Worm (Caenorhabditis elegans) whole organism, L1 larva: Measurements from ENCODE around the gene Y113G7B.15.

Experiments
- C16A3.4 ChIP-seq: fragments of 150-350 bp; optimal IDR thresholded peaks from 2 replicates; lab custom pipeline; 2014; ENCODE audit warnings: missing biosample characterization, missing genetic modification characterization
- C34B4.2 ChIP-seq: sonication (generic microtip); optimal IDR thresholded peaks from 2 replicates; lab custom pipeline; 2017; ENCODE audit warnings: mild to moderate bottlenecking, missing genetic modification characterization, missing compliant biosample characterization
- alr-1 ChIP-seq: fragments of 200-800 bp; sonication (Bioruptor generic); optimal IDR thresholded peaks from 2 replicates; lab custom pipeline; 2018; ENCODE audit warnings: borderline replicate concordance, mild to moderate bottlenecking, missing genetic modification characterization, missing compliant biosample characterization
- ceh-63 ChIP-seq: fragments of 200-800 bp; sonication (Bioruptor generic); optimal IDR thresholded peaks from 2 replicates; lab custom pipeline; 2018; ENCODE audit warnings: mild to moderate bottlenecking, missing genetic modification characterization, missing compliant biosample characterization
- ceh-82 ChIP-seq, 3 experiments: fragments of 150-350 bp in 1 of 3; sonication (generic microtip) in 2 of 3; optimal IDR thresholded peaks; 2 replicates each; lab custom pipeline; 2014 to 2017; ENCODE audit warnings: missing biosample characterization in 3 of 3, missing genetic modification characterization in 3 of 3
- ceh-90 ChIP-seq: sonication (generic microtip); optimal IDR thresholded peaks from 2 replicates; lab custom pipeline; 2016; ENCODE audit warnings: missing genetic modification characterization, missing compliant biosample characterization
- ces-1 ChIP-seq: fragments of 150-350 bp; optimal IDR thresholded peaks from 2 replicates; lab custom pipeline; 2014; ENCODE audit warnings: missing biosample characterization, missing genetic modification reagents, missing genetic modification characterization
- dpl-1 ChIP-seq, 3 experiments: fragments of 150-350 bp in 2 of 3; sonication (generic microtip) in 1 of 3; optimal IDR thresholded peaks; 2 replicates each; lab custom pipeline; 2014 to 2017; ENCODE audit warnings: missing biosample characterization in 3 of 3, missing genetic modification characterization in 3 of 3, missing genetic modification reagents in 3 of 3
- efl-1 ChIP-seq, 4 experiments: fragments of 150-350 bp; optimal IDR thresholded peaks in 3 of 4; peaks in 1 of 4; 1 replicate in 1 of 4; 2 replicates in 3 of 4; lab custom pipeline; 2014; ENCODE audit warnings: missing biosample characterization in 2 of 4, missing genetic modification characterization in 2 of 4, missing genetic modification reagents in 2 of 4
- egl-13 ChIP-seq: sonication (generic microtip); optimal IDR thresholded peaks from 2 replicates; lab custom pipeline; 2016; ENCODE audit warnings: missing genotype, missing genetic modification reagents, missing genetic modification characterization, missing compliant biosample characterization
- egl-27 ChIP-seq, 2 experiments: fragments of 150-350 bp in 1 of 2; sonication (generic microtip); optimal IDR thresholded peaks; 3 replicates each; lab custom pipeline; 2017 to 2018; ENCODE audit warnings: missing biosample characterization in 2 of 2, missing genetic modification characterization in 2 of 2, missing genetic modification reagents in 2 of 2
- fkh-4 ChIP-seq: sonication (generic microtip); optimal IDR thresholded peaks from 2 replicates; lab custom pipeline; 2016; ENCODE audit warnings: missing compliant biosample characterization, missing genetic modification characterization, borderline replicate concordance
- fos-1 ChIP-seq: fragments of 150-350 bp; optimal IDR thresholded peaks from 2 replicates; lab custom pipeline; 2014; ENCODE audit warnings: missing biosample characterization, missing genetic modification characterization
- grh-1 ChIP-seq: fragments of 200-800 bp; sonication (Bioruptor generic); IDR thresholded peaks from 2 replicates; pipeline ENCODE4 v1.3.6; 2022; ENCODE audit warnings: missing genetic modification reagents, missing genetic modification characterization, missing compliant biosample characterization
- hpl-2 ChIP-seq: fragments of 150-350 bp; optimal IDR thresholded peaks from 2 replicates; lab custom pipeline; 2014; ENCODE audit warnings: missing biosample characterization, missing genetic modification reagents, missing genetic modification characterization
- irx-1 ChIP-seq: sonication (generic microtip); optimal IDR thresholded peaks from 2 replicates; lab custom pipeline; 2016; ENCODE audit warnings: missing genetic modification characterization, missing compliant biosample characterization
- jun-1 ChIP-seq: fragments of 150-350 bp; optimal IDR thresholded peaks from 2 replicates; lab custom pipeline; 2014; ENCODE audit warnings: missing biosample characterization, missing genetic modification reagents, missing genetic modification characterization
- lin-14 ChIP-seq: fragments of 200-800 bp; sonication (Bioruptor generic); optimal IDR thresholded peaks from 2 replicates; lab custom pipeline; 2018; ENCODE audit warnings: mild to moderate bottlenecking, missing genetic modification characterization, moderate library complexity, missing compliant biosample characterization
- lin-39 ChIP-seq: fragments of 150-350 bp; optimal IDR thresholded peaks from 2 replicates; lab custom pipeline; 2014; ENCODE audit warnings: missing biosample characterization, missing genetic modification reagents, missing genetic modification characterization
- mep-1 ChIP-seq: fragments of 150-350 bp; optimal IDR thresholded peaks from 2 replicates; lab custom pipeline; 2014; ENCODE audit warnings: missing biosample characterization, missing genetic modification characterization
- nhr-12 ChIP-seq: sonication (generic microtip); optimal IDR thresholded peaks from 2 replicates; lab custom pipeline; 2017; ENCODE audit warnings: missing biosample characterization, missing genetic modification characterization
- nhr-19 ChIP-seq: fragments of 200-800 bp; sonication (Bioruptor generic); conservative IDR thresholded peaks from 2 replicates; pipeline ENCODE4 v1.3.6; 2022; ENCODE audit warnings: missing genetic modification characterization, missing compliant biosample characterization
- nhr-20 ChIP-seq: sonication (generic microtip); optimal IDR thresholded peaks from 2 replicates; lab custom pipeline; 2016; ENCODE audit warnings: mild to moderate bottlenecking, missing genetic modification characterization, missing compliant biosample characterization
- nhr-28 ChIP-seq: fragments of 150-350 bp; optimal IDR thresholded peaks from 2 replicates; lab custom pipeline; 2014; ENCODE audit warnings: missing biosample characterization, missing genetic modification characterization
- nhr-47 ChIP-seq: sonication (generic microtip); optimal IDR thresholded peaks from 2 replicates; lab custom pipeline; 2016; ENCODE audit warnings: mild to moderate bottlenecking, missing genetic modification characterization, moderate library complexity, missing compliant biosample characterization
- nhr-76 ChIP-seq: sonication (generic microtip); optimal IDR thresholded peaks from 2 replicates; lab custom pipeline; 2017; ENCODE audit warnings: missing biosample characterization, missing genetic modification characterization
- nhr-77 ChIP-seq: fragments of 150-350 bp; optimal IDR thresholded peaks from 2 replicates; lab custom pipeline; 2014; ENCODE audit warnings: missing biosample characterization, missing genetic modification characterization
- nhr-90 ChIP-seq: sonication (generic microtip); optimal IDR thresholded peaks from 2 replicates; lab custom pipeline; 2016; ENCODE audit warnings: mild to moderate bottlenecking, missing genetic modification characterization, missing compliant biosample characterization; ENCODE audit not compliant: poor library complexity
- pqm-1 ChIP-seq: sonication (generic microtip); optimal IDR thresholded peaks from 3 replicates; lab custom pipeline; 2017; ENCODE audit warnings: missing biosample characterization, missing genetic modification characterization
- sup-37 ChIP-seq: fragments of 200-800 bp; sonication (Bioruptor generic); optimal IDR thresholded peaks from 2 replicates; lab custom pipeline; 2018; ENCODE audit warnings: mild to moderate bottlenecking, missing genetic modification characterization, missing compliant biosample characterization
- tbx-2 ChIP-seq: sonication (generic microtip); optimal IDR thresholded peaks from 2 replicates; lab custom pipeline; 2016; ENCODE audit warnings: missing genetic modification characterization, missing compliant biosample characterization
- xbp-1 ChIP-seq: sonication (generic microtip); optimal IDR thresholded peaks from 2 replicates; lab custom pipeline; 2016; ENCODE audit warnings: missing genetic modification characterization, missing compliant biosample characterization

Y113G7B.15 gene

ce11 chrV:20233743-20234142, at the start of gene Y113G7B.15:
TSS of gene Y113G7B.15 (minus strand) at chrV:20233843.
- TF ChIP-seq lin-14 (GFP tag; lab: Kevin White, UChicago): no peak
- TF ChIP-seq dpl-1 (GFP tag; optimal IDR thresholded peaks at IDR 0.05; lab: Kevin White, UChicago): no peak
- no peak for TF ChIP-seq nhr-20 (tag; lab: Kevin White, UChicago)
- no peak for TF ChIP-seq ces-1 (GFP tag; lab: Kevin White, UChicago)
- TF ChIP-seq tbx-2: no peak
- TF ChIP-seq nhr-47: no peak
- TF ChIP-seq ceh-90 (tag; lab: Kevin White, UChicago): no peak
- TF ChIP-seq grh-1 (GFP tag; lab: Robert Waterston, UW): no peak
- no peak for TF ChIP-seq nhr-90
- TF ChIP-seq, all 84 proteins: peak for 0

DNA sequence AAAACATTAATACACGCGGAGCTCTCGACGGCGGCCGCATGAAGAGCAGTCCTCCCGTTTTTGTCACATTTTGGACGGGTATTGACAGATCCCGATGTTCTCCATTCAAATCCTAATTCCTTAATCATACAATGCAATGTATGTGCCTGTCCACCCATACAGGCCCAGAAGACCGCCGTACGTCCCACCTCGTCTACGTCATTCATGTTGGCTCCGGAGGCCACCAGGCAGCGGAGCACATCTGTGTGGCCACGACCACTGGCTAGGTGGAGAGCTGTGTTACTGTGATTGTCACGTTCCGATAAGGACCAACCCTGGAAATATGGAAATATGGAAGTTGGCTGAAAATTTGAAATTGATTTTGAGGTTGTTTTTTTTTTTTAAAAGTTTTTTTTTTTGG, 49.2 kb upstream of the Y113G7B.15 start:
- TF ChIP-seq C16A3.4 (tag; lab: Kevin White, UChicago) (no peak), efl-1 (optimal IDR thresholded peaks at IDR 0.05; lab: Kevin White, UChicago) (no peak), efl-1 (GFP tag; optimal IDR thresholded peaks at IDR 0.05 in 1 of 2; lab: Kevin White, UChicago) (peak in 1 of 2 experiments; percentile 34)

DNA sequence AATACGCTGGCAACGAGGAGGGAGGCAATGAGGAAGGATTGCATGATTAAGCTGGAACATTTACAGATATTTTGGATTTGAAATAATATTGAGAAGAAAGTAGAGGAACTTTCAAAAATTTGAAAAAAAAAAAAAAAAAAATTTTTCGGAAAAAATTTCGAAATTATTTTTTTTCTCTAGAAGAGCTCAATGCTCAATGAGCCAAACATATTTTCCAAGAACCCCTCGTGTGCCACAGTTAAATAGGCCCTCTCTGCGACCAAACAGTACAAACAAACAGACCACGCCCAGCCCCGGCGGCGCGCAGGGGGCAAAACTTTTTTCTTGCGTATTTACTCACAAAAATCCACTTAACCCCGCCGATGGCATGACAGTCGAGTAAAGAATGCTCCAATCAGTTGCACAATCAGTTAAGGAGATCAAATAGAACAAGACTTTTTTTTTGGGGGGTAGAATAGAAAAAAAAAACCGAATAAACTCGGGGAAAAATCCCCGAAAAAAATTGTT, 46.2 kb upstream of the Y113G7B.15 start, which contains the start of gene pqn-94:
Gene pqn-94 (minus strand): TSS at position 51 of the 507 bp plus-strand sequence.
- no peak for TF ChIP-seq alr-1 (tag; lab: Kevin White, UChicago)
- TF ChIP-seq nhr-19: no peak
- TF ChIP-seq tbx-2: peak; percentile 0
- TF ChIP-seq lin-39 (tag; lab: Kevin White, UChicago): no peak
- no peak for TF ChIP-seq egl-27 (tag; optimal IDR thresholded peaks at IDR 0.05; lab: Kevin White, UChicago)
- TF ChIP-seq nhr-77: peak; percentile 32
- no peak for TF ChIP-seq jun-1
- TF ChIP-seq mep-1: no peak
- TF ChIP-seq grh-1 (GFP tag; lab: Robert Waterston, UW): no peak
- no peak for TF ChIP-seq nhr-28
- no peak for TF ChIP-seq irx-1 (tag; lab: Kevin White, UChicago)
- no peak for TF ChIP-seq fos-1 (tag; lab: Kevin White, UChicago)

ce11 chrV:20279309-20279708, 45.7 kb upstream of the Y113G7B.15 start:
- TF ChIP-seq C16A3.4 (tag; lab: Kevin White, UChicago) (no peak), ceh-82 (tag; optimal IDR thresholded peaks at IDR 0.05; lab: Kevin White, UChicago) (no peak)

DNA sequence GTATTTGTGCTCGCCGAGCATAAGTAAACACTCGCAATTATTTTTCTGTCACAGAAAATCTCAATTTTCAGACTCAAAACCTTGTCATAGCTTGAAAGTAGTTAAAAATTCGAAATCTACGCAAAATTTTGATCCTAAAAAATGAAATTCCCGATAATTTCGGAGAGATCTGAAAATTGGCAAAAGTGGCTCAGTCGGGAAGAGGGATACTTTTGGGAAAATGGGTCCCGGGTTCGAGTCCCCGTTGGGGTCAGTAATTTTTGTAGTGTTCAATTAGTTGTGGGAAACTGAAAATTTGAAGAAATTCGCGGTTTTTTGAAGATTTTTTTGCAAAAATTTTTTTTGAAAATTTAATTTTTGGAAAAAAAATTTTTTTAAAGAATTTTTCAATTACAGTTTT, 43.3 kb upstream of the Y113G7B.15 start:
- TF ChIP-seq C34B4.2 (tag; lab: Kevin White, UChicago) (no peak), egl-13 (tag; lab: Kevin White, UChicago) (no peak), sup-37 (no peak), nhr-76 (tag; lab: Kevin White, UChicago) (no peak), nhr-12 (tag; lab: Kevin White, UChicago) (no peak), grh-1 (GFP tag; lab: Robert Waterston, UW) (no peak), ceh-63 (GFP tag; lab: Kevin White, UChicago) (no peak), hpl-2 (no peak), xbp-1 (tag; lab: Kevin White, UChicago) (no peak), fkh-4 (tag; lab: Kevin White, UChicago) (no peak), nhr-77 (no peak), pqm-1 (tag; lab: Kevin White, UChicago) (no peak), C16A3.4 (tag; lab: Kevin White, UChicago) (no peak)
- TF ChIP-seq, all 84 proteins: peak for 0
